Worm (Caenorhabditis elegans): ENCODE results near the gene C27D9.1.

DNA sequence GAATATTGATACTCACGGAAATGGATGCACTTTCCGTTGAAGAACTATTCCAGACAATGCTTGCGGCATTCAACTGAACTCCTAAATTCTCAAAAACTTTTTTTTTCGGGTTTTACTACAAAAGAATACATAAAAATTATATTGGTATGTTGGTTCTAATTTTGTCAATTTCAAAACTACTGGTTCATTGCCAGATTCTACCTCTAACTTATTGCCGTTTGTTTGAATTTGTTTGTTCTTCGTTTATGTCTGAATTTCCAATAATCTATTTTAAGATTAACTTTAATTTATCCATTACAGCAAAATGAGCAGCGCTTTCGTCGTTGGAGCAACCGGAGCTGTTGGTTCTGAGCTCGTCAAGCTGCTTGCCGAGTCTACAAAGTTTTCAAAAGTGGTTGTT, 43.9 kb downstream of the C27D9.1 start, which contains the start of gene C33F10.14:
- TF ChIP-seq klf-2 (GFP tag; conservative IDR thresholded peaks at IDR 0.05): no peak
- no peak for TF ChIP-seq ztf-29 (GFP tag; IDR thresholded peaks at IDR 0.05)
- TF ChIP-seq flt-1 (GFP tag; IDR thresholded peaks at IDR 0.05): no peak
- no peak for TF ChIP-seq ztf-23 (GFP tag; IDR thresholded peaks at IDR 0.05)
- TF ChIP-seq ref-1 (GFP tag; conservative IDR thresholded peaks at IDR 0.05): no peak
- TF ChIP-seq cog-1 (tag; optimal IDR thresholded peaks at IDR 0.05): no peak
- TF ChIP-seq tab-1 (GFP tag; IDR thresholded peaks at IDR 0.05): no peak

All from whole organism, midembryonic.